Fruit fly (Drosophila melanogaster) whole organism, embryonic: ENCODE data around the gene Cngl.

ENCODE experiments used
- Ada2b ChIP-seq: fragments of 200-800 bp; sonication (Bioruptor generic); IDR thresholded peaks from 2 replicates; pipeline ENCODE4 v1.3.6; 2022; ENCODE audit warnings: missing biosample characterization, missing genetic modification characterization
- Aef1 ChIP-seq: fragments of 200-800 bp; sonication (Bioruptor generic); IDR thresholded peaks from 3 replicates; pipeline ENCODE4 v1.3.6; 2022; ENCODE audit warnings: missing biosample characterization, missing genetic modification characterization
- Bgb ChIP-seq: fragments of 200-800 bp; sonication (Bioruptor generic); IDR thresholded peaks from 2 replicates; pipeline ENCODE4 v1.3.6; 2022; ENCODE audit warnings: missing biosample characterization, missing genetic modification characterization; ENCODE audit not compliant: partially characterized antibody
- BtbVII ChIP-seq: fragments of 200-800 bp; sonication (Bioruptor generic); optimal IDR thresholded peaks from 3 replicates; lab custom pipeline; 2017; ENCODE audit warnings: missing biosample characterization, mild to moderate bottlenecking, missing genetic modification characterization
- CG10979 ChIP-seq: fragments of 200-800 bp; sonication (Bioruptor generic); optimal IDR thresholded peaks from 2 replicates; lab custom pipeline; 2018; ENCODE audit warnings: missing biosample characterization, mild to moderate bottlenecking, missing genetic modification characterization, moderate library complexity
- CG11085 ChIP-seq: fragments of 200-800 bp; sonication (Bioruptor generic); IDR thresholded peaks from 2 replicates; pipeline ENCODE4 v1.3.6; 2022; ENCODE audit warnings: missing biosample characterization, missing genetic modification characterization
- CG1233 ChIP-seq: fragments of 200-800 bp; sonication (Bioruptor generic); optimal IDR thresholded peaks from 4 replicates; lab custom pipeline; 2018; ENCODE audit warnings: missing biosample characterization, mild to moderate bottlenecking, missing genetic modification characterization
- CG13775 ChIP-seq: fragments of 200-800 bp; sonication (Bioruptor generic); optimal IDR thresholded peaks from 3 replicates; lab custom pipeline; 2017; ENCODE audit warnings: missing biosample characterization, mild to moderate bottlenecking, missing genetic modification characterization
- CG18011 ChIP-seq: fragments of 200-800 bp; sonication (Bioruptor generic); optimal IDR thresholded peaks from 2 replicates; lab custom pipeline; 2017; ENCODE audit warnings: missing biosample characterization, missing genetic modification characterization, mild to moderate bottlenecking, moderate library complexity, missing genotype
- CG31388 ChIP-seq: fragments of 200-800 bp; sonication (Bioruptor generic); optimal IDR thresholded peaks from 2 replicates; lab custom pipeline; 2016; ENCODE audit warnings: missing biosample characterization, missing genetic modification characterization
- CG6175 ChIP-seq: fragments of 200-800 bp; sonication (Bioruptor generic); IDR thresholded peaks from 3 replicates; pipeline ENCODE4 v1.3.6; 2022; ENCODE audit warnings: missing biosample characterization, missing genetic modification characterization
- CG6765 ChIP-seq: fragments of 200-800 bp; sonication (Bioruptor generic); optimal IDR thresholded peaks from 3 replicates; lab custom pipeline; 2017; ENCODE audit warnings: missing biosample characterization, mild to moderate bottlenecking, missing genetic modification characterization
- CG7372 ChIP-seq: fragments of 200-800 bp; sonication (Bioruptor generic); IDR thresholded peaks from 2 replicates; pipeline ENCODE4 v1.3.6; 2022; ENCODE audit warnings: missing biosample characterization, missing genetic modification characterization
- CG7556 ChIP-seq: fragments of 200-800 bp; sonication (Bioruptor generic); optimal IDR thresholded peaks from 2 replicates; lab custom pipeline; 2017; ENCODE audit warnings: missing biosample characterization, mild to moderate bottlenecking, missing genetic modification characterization
- CTCF ChIP-seq: fragments of 200-800 bp; sonication (Bioruptor generic); optimal IDR thresholded peaks from 2 replicates; lab custom pipeline; 2017; ENCODE audit warnings: missing biosample characterization, mild to moderate bottlenecking, missing genetic modification characterization, moderate library complexity
- D ChIP-seq, 2 experiments: fragments of 200-800 bp in 1 of 2; fragments of >200 bp in 1 of 2; sonication (Bioruptor generic) in 1 of 2; optimal IDR thresholded peaks; 2 replicates in 1 of 2; 3 replicates in 1 of 2; lab custom pipeline; 2017; ENCODE audit warnings: mild to moderate bottlenecking in 1 of 2, missing biosample characterization in 1 of 2, missing genetic modification characterization in 1 of 2, missing genetic modification reagents in 1 of 2
- Dip2 ChIP-seq: fragments of 200-800 bp; sonication (Bioruptor generic); IDR thresholded peaks from 2 replicates; pipeline ENCODE4 v1.3.6; 2022; ENCODE audit warnings: missing biosample characterization, missing genetic modification characterization
- Dip3 ChIP-seq: fragments of 200-800 bp; sonication (Bioruptor generic); optimal IDR thresholded peaks from 3 replicates; lab custom pipeline; 2016; ENCODE audit warnings: missing biosample characterization, missing genetic modification characterization
- Dref ChIP-seq: fragments of 200-800 bp; sonication (Bioruptor generic); IDR thresholded peaks from 2 replicates; pipeline ENCODE4 v1.3.6; 2022; ENCODE audit warnings: missing biosample characterization, missing genetic modification characterization
- Elba2 ChIP-seq: fragments of 200-800 bp; sonication (Bioruptor generic); optimal IDR thresholded peaks from 3 replicates; lab custom pipeline; 2016; ENCODE audit warnings: missing biosample characterization, missing genetic modification characterization
- Hmx ChIP-seq: fragments of 200-800 bp; sonication (Bioruptor generic); optimal IDR thresholded peaks from 2 replicates; lab custom pipeline; 2016; ENCODE audit warnings: missing biosample characterization, missing genetic modification characterization
- Hr78 ChIP-seq, 2 experiments: fragments of 200-800 bp in 1 of 2; fragments of >200 bp in 1 of 2; sonication (Bioruptor generic) in 1 of 2; optimal IDR thresholded peaks; 2 replicates each; lab custom pipeline; 2017 to 2019; ENCODE audit warnings: missing biosample characterization in 2 of 2, missing genetic modification characterization in 2 of 2, mild to moderate bottlenecking in 1 of 2, moderate library complexity in 1 of 2
- Med ChIP-seq: fragments of 200-800 bp; sonication (Bioruptor generic); peaks from one replicate; lab custom pipeline; 2016; ENCODE audit warnings: missing biosample characterization, missing genetic modification characterization, mild to moderate bottlenecking, inconsistent platforms, moderate library complexity
- Mrtf ChIP-seq: fragments of 200-800 bp; sonication (Bioruptor generic); IDR thresholded peaks from 3 replicates; pipeline ENCODE4 v1.3.6; 2022; ENCODE audit warnings: missing biosample characterization, missing genetic modification characterization
- Ravus ChIP-seq: fragments of 200-800 bp; sonication (Bioruptor generic); IDR thresholded peaks from 2 replicates; pipeline ENCODE4 v1.3.6; 2022; ENCODE audit warnings: missing biosample characterization, missing genetic modification characterization
- Trl ChIP-seq, 3 experiments: fragments of >200 bp in 2 of 3; fragments of 200-800 bp in 1 of 3; sonication (Bioruptor generic) in 1 of 3; optimal IDR thresholded peaks; 2 replicates in 1 of 3; 3 replicates in 2 of 3; lab custom pipeline; 2016 to 2017; ENCODE audit warnings: missing biosample characterization in 1 of 3, missing genetic modification characterization in 1 of 3
- YL-1 ChIP-seq: fragments of 200-800 bp; sonication (Bioruptor generic); optimal IDR thresholded peaks from 3 replicates; lab custom pipeline; 2017; ENCODE audit warnings: missing biosample characterization, mild to moderate bottlenecking, missing genetic modification characterization
- ara ChIP-seq: fragments of 200-800 bp; sonication (Bioruptor generic); IDR thresholded peaks from 2 replicates; pipeline ENCODE4 v1.3.6; 2022; ENCODE audit warnings: missing biosample characterization, missing genetic modification characterization
- bbx ChIP-seq: fragments of 200-800 bp; sonication (Bioruptor generic); IDR thresholded peaks from 2 replicates; pipeline ENCODE4 v1.3.6; 2022; ENCODE audit warnings: missing biosample characterization, missing genetic modification characterization; ENCODE audit not compliant: partially characterized antibody
- bcd ChIP-seq: fragments of 200-800 bp; sonication (Bioruptor generic); optimal IDR thresholded peaks from 2 replicates; lab custom pipeline; 2017; ENCODE audit warnings: missing biosample characterization, mild to moderate bottlenecking, missing genetic modification characterization
- br ChIP-seq: fragments of >200 bp; optimal IDR thresholded peaks from 2 replicates; lab custom pipeline; 2017
- crp ChIP-seq, 2 experiments: fragments of 200-800 bp; sonication (Bioruptor generic); optimal IDR thresholded peaks; 2 replicates in 1 of 2; 3 replicates in 1 of 2; lab custom pipeline; 2017; ENCODE audit warnings: missing biosample characterization in 2 of 2, missing genetic modification characterization in 2 of 2, mild to moderate bottlenecking in 1 of 2, moderate library complexity in 1 of 2
- cwo ChIP-seq: fragments of 200-800 bp; sonication (Bioruptor generic); optimal IDR thresholded peaks from 3 replicates; lab custom pipeline; 2017; ENCODE audit warnings: missing biosample characterization, missing genetic modification characterization, mild to moderate bottlenecking, moderate library complexity, missing genetic modification reagents
- dan ChIP-seq: fragments of 200-800 bp; sonication (Bioruptor generic); IDR thresholded peaks from 2 replicates; pipeline ENCODE4 v1.3.6; 2022; ENCODE audit warnings: missing biosample characterization, missing genetic modification characterization
- danr ChIP-seq: fragments of 200-800 bp; sonication (Bioruptor generic); IDR thresholded peaks from 2 replicates; pipeline ENCODE4 v1.3.6; 2022; ENCODE audit warnings: missing biosample characterization, missing genetic modification characterization
- dpn ChIP-seq, 2 experiments: fragments of 200-800 bp; sonication (Bioruptor generic); optimal IDR thresholded peaks; 3 replicates each; lab custom pipeline; 2016; ENCODE audit warnings: missing biosample characterization in 2 of 2, missing genetic modification characterization in 2 of 2
- grn ChIP-seq: fragments of 200-800 bp; sonication (Bioruptor generic); optimal IDR thresholded peaks from 3 replicates; lab custom pipeline; 2017; ENCODE audit warnings: missing biosample characterization, missing genetic modification characterization
- lab ChIP-seq: fragments of 200-800 bp; sonication (Bioruptor generic); optimal IDR thresholded peaks from 3 replicates; lab custom pipeline; 2017; ENCODE audit warnings: missing biosample characterization, missing genetic modification characterization, mild to moderate bottlenecking, moderate library complexity, missing genetic modification reagents
- lilli ChIP-seq: fragments of 200-800 bp; sonication (Bioruptor generic); optimal IDR thresholded peaks from 3 replicates; lab custom pipeline; 2016; ENCODE audit warnings: missing biosample characterization, missing genetic modification characterization
- onecut ChIP-seq: fragments of 200-800 bp; sonication (Bioruptor generic); IDR thresholded peaks from 2 replicates; pipeline ENCODE4 v1.3.6; 2022; ENCODE audit warnings: missing biosample characterization, missing genetic modification characterization
- pnt ChIP-seq: fragments of 200-800 bp; sonication (Bioruptor generic); optimal IDR thresholded peaks from 3 replicates; lab custom pipeline; 2016; ENCODE audit warnings: missing biosample characterization, missing genetic modification characterization
- rib ChIP-seq: fragments of 200-800 bp; sonication (Bioruptor generic); IDR thresholded peaks from 2 replicates; pipeline ENCODE4 v1.3.6; 2022; ENCODE audit warnings: missing biosample characterization, missing genetic modification characterization
- sens ChIP-seq: fragments of 200-800 bp; sonication (Bioruptor generic); peaks from one replicate; lab custom pipeline; 2016; ENCODE audit warnings: missing biosample characterization, missing genetic modification characterization
- seq ChIP-seq: fragments of 200-800 bp; sonication (Bioruptor generic); IDR thresholded peaks from 2 replicates; pipeline ENCODE4 v1.3.6; 2022; ENCODE audit warnings: missing biosample characterization, missing genetic modification characterization
- slbo ChIP-seq: fragments of 200-800 bp; sonication (Bioruptor generic); IDR thresholded peaks from 2 replicates; pipeline ENCODE4 v1.3.6; 2022; ENCODE audit warnings: missing biosample characterization, missing genetic modification characterization
- sr ChIP-seq: fragments of 200-800 bp; sonication (Bioruptor generic); IDR thresholded peaks from 3 replicates; pipeline ENCODE4 v1.3.6; 2022; ENCODE audit warnings: missing biosample characterization, missing genetic modification characterization
- tio ChIP-seq: fragments of 200-800 bp; sonication (Bioruptor generic); optimal IDR thresholded peaks from 2 replicates; lab custom pipeline; 2017; ENCODE audit warnings: missing biosample characterization, missing genetic modification characterization, inconsistent platforms

The Cngl gene

dm6 chrX:15385176-15386056 is 55.6 kb downstream of the Cngl start, which contains the start of gene CG9164 (continued):
- TF ChIP-seq CG18011 (GFP tag; lab: Kevin White, UChicago) (no peak), Elba2 (GFP tag; lab: Kevin White, UChicago) (no peak), CTCF (GFP tag; lab: Kevin White, UChicago) (peak; percentile 88), CG6175 (GFP tag; lab: Robert Waterston, UW) (peak; percentile 63; the same call in 1 of the 3 replicates), sens (GFP tag; lab: Kevin White, UChicago) (peak; percentile 16), br (lab: Kevin White, UChicago) (no peak), Dref (GFP tag; lab: Robert Waterston, UW) (0 out of 2 replicates have a peak, but pooled peaks have one; percentile 11), Med (GFP tag; lab: Kevin White, UChicago) (peak; percentile 40), seq (GFP tag; lab: Robert Waterston, UW) (peak; percentile 63), slbo (GFP tag; lab: Robert Waterston, UW) (peak; percentile 19; the same call in 1 of the 2 replicates), grn (GFP tag; lab: Kevin White, UChicago) (no peak), Ravus (no peak), sr (GFP tag; lab: Robert Waterston, UW) (peak; percentile 50; the same call in 1 of the 3 replicates), tio (GFP tag; lab: Kevin White, UChicago) (no peak), Bgb (GFP tag; lab: Robert Waterston, UW) (peak; percentile 70), CG1233 (GFP tag; lab: Kevin White, UChicago) (no peak), Ada2b (no peak), onecut (GFP tag; lab: Robert Waterston, UW) (peak; percentile 76), Aef1 (GFP tag; lab: Robert Waterston, UW) (no peak), CG11085 (GFP tag; lab: Robert Waterston, UW) (no peak), dpn (GFP tag; optimal IDR thresholded peaks at IDR 0.05; lab: Kevin White, UChicago) (no peak), lab (GFP tag; lab: Kevin White, UChicago) (no peak), crp (GFP tag; optimal IDR thresholded peaks at IDR 0.05; lab: Kevin White, UChicago) (peak in 1 of 2 experiments; percentile 17), CG10979 (tag; lab: Kevin White, UChicago) (peak; percentile 84), CG7372 (GFP tag; lab: Robert Waterston, UW) (peak; percentile 67), rib (GFP tag; lab: Robert Waterston, UW) (no peak)

dm6 chrX:15383513-15384373 is 57.3 kb downstream of the Cngl start:
- 0 out of 3 replicates have a peak, but pooled peaks have one; percentile 14 for TF ChIP-seq Mrtf
- no peak for TF ChIP-seq Hmx (GFP tag; lab: Kevin White, UChicago)
- TF ChIP-seq CG13775 = peak; percentile 35
- no peak for TF ChIP-seq Dip2 (GFP tag; lab: Robert Waterston, UW)
- TF ChIP-seq lilli (GFP tag; lab: Kevin White, UChicago) = peak; percentile 20
- TF ChIP-seq cwo (GFP tag; lab: Kevin White, UChicago) = peak; percentile 59
- TF ChIP-seq CG6765 (GFP tag; lab: Kevin White, UChicago) = peak; percentile 9
- no peak for TF ChIP-seq danr (GFP tag; lab: Robert Waterston, UW)
- no peak for TF ChIP-seq D (optimal IDR thresholded peaks at IDR 0.05; lab: Kevin White, UChicago)
- peak; percentile 45 for TF ChIP-seq D (GFP tag; optimal IDR thresholded peaks at IDR 0.05; lab: Kevin White, UChicago)
- no peak for TF ChIP-seq Dip3 (GFP tag; lab: Kevin White, UChicago)
- TF ChIP-seq pnt (GFP tag; lab: Kevin White, UChicago) = no peak
- TF ChIP-seq Trl (optimal IDR thresholded peaks at IDR 0.05; lab: Kevin White, UChicago) = no peak
- no peak for TF ChIP-seq Trl (GFP tag; optimal IDR thresholded peaks at IDR 0.05; lab: Kevin White, UChicago)
- TF ChIP-seq bcd = peak; percentile 37
- no peak for TF ChIP-seq bbx
- peak; percentile 44 for TF ChIP-seq BtbVII (GFP tag; lab: Kevin White, UChicago)
- peak; percentile 74 for TF ChIP-seq CG7556
- no peak for TF ChIP-seq Hr78 (GFP tag; optimal IDR thresholded peaks at IDR 0.05; lab: Kevin White, UChicago)
- TF ChIP-seq ara (GFP tag; lab: Robert Waterston, UW) = no peak
- TF ChIP-seq CG31388 (GFP tag; lab: Kevin White, UChicago) = no peak
- no peak for TF ChIP-seq YL-1
- TF ChIP-seq dan (GFP tag; lab: Robert Waterston, UW) = no peak
